Worm (Caenorhabditis elegans): ENCODE data around the gene rabn-5.

DNA sequence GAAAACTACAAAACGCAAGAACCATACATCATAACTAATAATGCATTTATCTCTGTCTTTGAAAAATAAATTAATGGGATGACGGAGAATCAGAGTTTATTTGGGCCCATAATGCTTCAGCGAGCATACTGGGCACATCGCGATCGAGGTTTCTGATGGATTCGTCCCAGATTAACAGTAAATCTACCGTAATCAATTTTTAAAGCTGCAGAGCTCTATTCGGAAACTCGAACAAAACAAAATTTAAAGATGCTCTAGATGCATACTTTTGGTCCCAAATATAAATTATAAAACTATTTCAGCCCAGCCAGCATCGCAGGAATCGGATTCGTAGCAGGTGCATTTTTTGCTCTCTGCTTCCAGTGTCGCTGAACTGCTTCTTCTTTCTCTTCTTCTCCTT, 36.3 kb upstream of the rabn-5 start:
- TF ChIP-seq blmp-1 (tag; optimal IDR thresholded peaks at IDR 0.05; ENCODE audit: insufficient read depth) (no peak), F13H6.1 (tag; optimal IDR thresholded peaks at IDR 0.05) (no peak), ZK546.5 (tag; optimal IDR thresholded peaks at IDR 0.05) (no peak), ama-1 (optimal IDR thresholded peaks at IDR 0.05) (no peak)

All from whole organism, L2 larva.